Fruit fly (Drosophila melanogaster): ENCODE data around the gene DppIII.

DNA sequence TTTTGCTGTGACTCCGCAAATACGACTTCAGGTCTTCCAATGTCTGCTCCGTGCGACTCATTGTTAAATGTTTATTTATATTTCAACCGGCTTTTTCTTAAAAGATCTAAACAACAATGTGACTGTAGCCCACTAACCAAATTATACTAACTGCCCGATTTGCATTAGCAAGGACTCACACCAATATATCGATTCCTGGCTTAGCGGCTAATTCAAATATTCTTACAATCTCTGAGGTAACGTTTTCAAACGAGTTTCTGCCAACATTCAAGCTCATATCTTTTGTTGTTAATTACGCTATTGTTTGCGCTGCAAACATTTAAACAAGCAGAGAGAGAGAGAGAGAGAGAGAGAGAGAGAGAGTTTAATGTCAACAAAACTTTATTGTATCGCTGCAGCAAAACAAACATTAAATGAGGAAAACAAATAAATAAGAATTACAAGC, 35.7 kb upstream of the DppIII start, which contains the start of gene tex:
- TF ChIP-seq CG8478 (optimal IDR thresholded peaks at IDR 0.05), result no peak
- no peak for TF ChIP-seq CTCF (optimal IDR thresholded peaks at IDR 0.05)
